Worm (Caenorhabditis elegans) whole organism, L4 larva: ENCODE results near the gene sdc-2.
A peak's percentile ranks its signal among the peaks of the same experiment; 100 is the strongest.

Experiments used
- D1046.2 ChIP-seq: fragments of 200-800 bp; sonication (Bioruptor generic); IDR thresholded peaks from 2 replicates; pipeline ENCODE4 v1.3.6; 2022; ENCODE audit warnings: missing genetic modification characterization, missing compliant biosample characterization
- F26F4.8 ChIP-seq: fragments of 200-800 bp; sonication (Bioruptor generic); conservative IDR thresholded peaks from 2 replicates; pipeline ENCODE4 v1.3.6; 2022; ENCODE audit warnings: missing genetic modification characterization, missing compliant biosample characterization
- F44E2.7 ChIP-seq: fragments of 200-800 bp; sonication (Bioruptor generic); IDR thresholded peaks from 2 replicates; pipeline ENCODE4 v2.1.2; 2022; ENCODE audit warnings: missing genetic modification characterization, missing compliant biosample characterization
- F49E8.2 ChIP-seq: sonication (generic microtip); optimal IDR thresholded peaks from 2 replicates; lab custom pipeline; 2016; ENCODE audit warnings: missing compliant biosample characterization, mild to moderate bottlenecking, missing genetic modification characterization, borderline replicate concordance
- Y5F2A.4 ChIP-seq: fragments of 200-800 bp; sonication (Bioruptor generic); optimal IDR thresholded peaks from 2 replicates; lab custom pipeline; 2018; ENCODE audit warnings: mild to moderate bottlenecking, missing genetic modification characterization, missing compliant biosample characterization
- aha-1 ChIP-seq: fragments of 150-350 bp; peaks from one replicate; lab custom pipeline; 2014; ENCODE audit warnings: missing biosample characterization, missing genetic modification characterization
- aly-2 ChIP-seq: sonication (generic microtip); optimal IDR thresholded peaks from 2 replicates; lab custom pipeline; 2018; ENCODE audit warnings: missing biosample characterization, missing genetic modification characterization
- ama-1 ChIP-seq: fragments of 150-350 bp; optimal IDR thresholded peaks from 2 replicates; lab custom pipeline; 2014; ENCODE audit warnings: inconsistent platforms, mixed read lengths
- arid-1 ChIP-seq: fragments of 200-800 bp; sonication (Bioruptor generic); conservative IDR thresholded peaks from 2 replicates; pipeline ENCODE4 v1.3.6; 2022; ENCODE audit warnings: missing genetic modification reagents, missing genetic modification characterization, missing compliant biosample characterization
- attf-4 ChIP-seq: sonication (generic microtip); optimal IDR thresholded peaks from 3 replicates; lab custom pipeline; 2017; ENCODE audit warnings: missing biosample characterization, missing genetic modification characterization
- daf-8 ChIP-seq: fragments of 200-800 bp; sonication (Bioruptor generic); IDR thresholded peaks from 2 replicates; pipeline ENCODE4 v1.3.6; 2022; ENCODE audit warnings: missing genetic modification characterization, missing compliant biosample characterization
- dmd-8 ChIP-seq: fragments of 200-800 bp; sonication (Bioruptor generic); IDR thresholded peaks from 2 replicates; pipeline ENCODE4 v1.3.6; 2022; ENCODE audit warnings: missing genetic modification characterization, missing compliant biosample characterization
- dmd-9 ChIP-seq: fragments of 200-800 bp; sonication (Bioruptor generic); IDR thresholded peaks from 2 replicates; pipeline ENCODE4 v1.3.6; 2022; ENCODE audit warnings: missing genetic modification reagents, missing genetic modification characterization, missing compliant biosample characterization
- duxl-1 ChIP-seq: sonication (generic microtip); optimal IDR thresholded peaks from 2 replicates; lab custom pipeline; 2016; ENCODE audit warnings: mild to moderate bottlenecking, missing genetic modification characterization, moderate library complexity, missing compliant biosample characterization; ENCODE audit not compliant: poor library complexity
- dve-1 ChIP-seq: sonication (generic microtip); optimal IDR thresholded peaks from 2 replicates; lab custom pipeline; 2017; ENCODE audit warnings: antibody characterized with exemption, mild to moderate bottlenecking, missing genetic modification characterization, missing compliant biosample characterization; ENCODE audit not compliant: insufficient read depth
- egl-43 ChIP-seq: fragments of 200-800 bp; sonication (Bioruptor generic); IDR thresholded peaks from 2 replicates; pipeline ENCODE4 v1.3.6; 2022; ENCODE audit warnings: missing genetic modification reagents, missing genetic modification characterization, missing compliant biosample characterization
- fos-1 ChIP-seq: fragments of 150-350 bp; optimal IDR thresholded peaks from 2 replicates; lab custom pipeline; 2014; ENCODE audit warnings: missing biosample characterization, missing genetic modification characterization
- jun-1 ChIP-seq: fragments of 150-350 bp; optimal IDR thresholded peaks from 2 replicates; lab custom pipeline; 2014; ENCODE audit warnings: missing biosample characterization, missing genetic modification reagents, missing genetic modification characterization
- lin-13 ChIP-seq: fragments of 150-350 bp; optimal IDR thresholded peaks from 2 replicates; lab custom pipeline; 2014; ENCODE audit warnings: missing biosample characterization, missing genetic modification reagents, missing genetic modification characterization
- lir-3 ChIP-seq: sonication (generic microtip); optimal IDR thresholded peaks from 2 replicates; lab custom pipeline; 2016; ENCODE audit warnings: mild to moderate bottlenecking, missing genetic modification characterization, missing compliant biosample characterization
- lsy-2 ChIP-seq, 2 experiments: fragments of 150-350 bp in 1 of 2; sonication (generic microtip) in 1 of 2; optimal IDR thresholded peaks; 2 replicates each; lab custom pipeline; 2014 to 2017; ENCODE audit warnings: missing biosample characterization in 2 of 2, missing genetic modification characterization in 2 of 2
- madf-9 ChIP-seq: fragments of 200-800 bp; sonication (Bioruptor generic); conservative IDR thresholded peaks from 2 replicates; pipeline ENCODE4 v1.3.6; 2022; ENCODE audit warnings: missing genetic modification reagents, missing genetic modification characterization, missing compliant biosample characterization
- mdl-1 ChIP-seq, 2 experiments: fragments of 150-350 bp in 1 of 2; sonication (generic microtip) in 1 of 2; optimal IDR thresholded peaks; 2 replicates each; lab custom pipeline; 2014 to 2017; ENCODE audit warnings: missing biosample characterization in 2 of 2, missing genetic modification characterization in 2 of 2
- mep-1 ChIP-seq: fragments of 150-350 bp; sonication (generic microtip); optimal IDR thresholded peaks from 3 replicates; lab custom pipeline; 2014; ENCODE audit warnings: missing biosample characterization, missing genetic modification characterization
- mes-2 ChIP-seq: sonication (generic microtip); optimal IDR thresholded peaks from 2 replicates; lab custom pipeline; 2016; ENCODE audit warnings: missing genotype, mild to moderate bottlenecking, missing genetic modification characterization, missing compliant biosample characterization; ENCODE audit not compliant: poor library complexity, severe bottlenecking
- mxl-3 ChIP-seq: fragments of 200-800 bp; sonication (Bioruptor generic); optimal IDR thresholded peaks from 2 replicates; lab custom pipeline; 2018; ENCODE audit warnings: mild to moderate bottlenecking, missing genetic modification characterization, missing compliant biosample characterization
- nhr-102 ChIP-seq: sonication (generic microtip); optimal IDR thresholded peaks from 2 replicates; lab custom pipeline; 2016; ENCODE audit warnings: mild to moderate bottlenecking, missing genetic modification characterization, moderate library complexity, missing compliant biosample characterization
- nhr-111 ChIP-seq: fragments of 200-800 bp; sonication (Bioruptor generic); optimal IDR thresholded peaks from 2 replicates; lab custom pipeline; 2018; ENCODE audit warnings: mild to moderate bottlenecking, missing genetic modification characterization, missing compliant biosample characterization
- php-3 ChIP-seq: fragments of 200-800 bp; sonication (Bioruptor generic); IDR thresholded peaks from 2 replicates; pipeline ENCODE4 v1.3.6; 2022; ENCODE audit warnings: missing genetic modification reagents, missing genetic modification characterization, missing compliant biosample characterization
- sdz-12 ChIP-seq: fragments of 200-800 bp; sonication (Bioruptor generic); optimal IDR thresholded peaks from 2 replicates; lab custom pipeline; 2018; ENCODE audit warnings: mild to moderate bottlenecking, missing genetic modification characterization, missing compliant biosample characterization
- snpc-4 ChIP-seq: fragments of 150-350 bp; optimal IDR thresholded peaks from 2 replicates; lab custom pipeline; 2014; ENCODE audit warnings: missing biosample characterization, missing genetic modification characterization
- spr-1 ChIP-seq: sonication (generic microtip); optimal IDR thresholded peaks from 2 replicates; lab custom pipeline; 2016; ENCODE audit warnings: mild to moderate bottlenecking, missing genetic modification characterization, missing compliant biosample characterization
- tra-1 ChIP-seq: fragments of 200-800 bp; sonication (Bioruptor generic); IDR thresholded peaks from 2 replicates; pipeline ENCODE4 v1.3.6; 2022; ENCODE audit warnings: missing genetic modification reagents, missing genetic modification characterization, missing compliant biosample characterization
- unc-62 ChIP-seq, 3 experiments: fragments of 150-350 bp in 1 of 3; sonication (generic microtip); optimal IDR thresholded peaks in 2 of 3; peaks in 1 of 3; 1 replicate in 1 of 3; 2 replicates in 2 of 3; lab custom pipeline; 2014 to 2017; ENCODE audit warnings: missing biosample characterization in 3 of 3, missing genetic modification characterization in 3 of 3, missing genetic modification reagents in 3 of 3, missing genotype in 1 of 3
- vab-7 ChIP-seq: fragments of 200-800 bp; sonication (Bioruptor generic); IDR thresholded peaks from 2 replicates; pipeline ENCODE4 v1.3.6; 2022; ENCODE audit warnings: missing genetic modification reagents, missing genetic modification characterization, missing compliant biosample characterization
- zip-11 ChIP-seq: fragments of 200-800 bp; sonication (Bioruptor generic); IDR thresholded peaks from 2 replicates; pipeline ENCODE4 v1.3.6; 2022; ENCODE audit warnings: missing genetic modification characterization, missing compliant biosample characterization
- ztf-11 ChIP-seq: fragments of 150-350 bp; optimal IDR thresholded peaks from 2 replicates; lab custom pipeline; 2014; ENCODE audit warnings: missing biosample characterization, missing genetic modification characterization
- ztf-7 ChIP-seq: fragments of 150-350 bp; optimal IDR thresholded peaks from 2 replicates; lab custom pipeline; 2014; ENCODE audit warnings: missing biosample characterization, missing genetic modification characterization

sdc-2 gene

DNA sequence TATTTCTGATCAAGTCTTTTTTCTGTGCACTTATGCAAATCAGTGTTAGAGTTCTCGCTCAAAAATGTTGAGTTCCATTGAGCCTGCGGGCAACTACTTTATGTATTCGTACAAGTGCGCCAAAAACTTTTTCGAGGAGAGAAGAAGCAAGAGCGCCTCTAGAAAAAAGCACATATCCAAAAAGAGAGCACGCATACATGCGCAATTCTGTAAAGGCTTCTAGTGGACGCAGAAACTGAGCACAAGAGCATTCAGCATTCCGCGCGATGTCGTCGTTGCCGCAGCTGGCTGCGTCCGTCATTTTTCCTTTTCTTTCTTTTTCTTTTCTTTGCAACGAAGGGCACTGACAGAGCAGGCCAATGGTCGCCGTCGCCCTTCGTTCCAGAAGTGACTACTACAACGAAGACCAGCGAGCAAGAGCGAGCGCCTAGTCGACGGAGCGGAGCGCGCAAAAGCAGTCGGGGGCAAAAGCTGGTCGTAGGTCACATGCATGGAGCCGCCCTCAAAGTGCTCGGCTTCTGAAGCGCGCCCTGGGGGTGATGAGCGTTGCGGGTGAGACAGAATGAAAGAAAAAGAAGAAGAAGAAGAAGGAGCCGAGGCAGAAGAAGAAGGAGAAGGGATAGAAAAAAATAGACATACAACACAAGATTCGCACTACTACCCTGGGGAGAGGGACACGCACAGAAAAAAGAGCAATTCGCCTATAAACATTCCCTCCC is 49.4 kb upstream of the sdc-2 start (continued):
- no peak for TF ChIP-seq lin-13
- peak; percentile 69 for TF ChIP-seq egl-43 (GFP tag; lab: Robert Waterston, UW)
- TF ChIP-seq arid-1: no peak
- no peak for TF ChIP-seq nhr-111
- peak; percentile 55 for TF ChIP-seq spr-1 (tag; lab: Kevin White, UChicago)
- no peak for TF ChIP-seq F26F4.8 (GFP tag; lab: Robert Waterston, UW)
- no peak for TF ChIP-seq fos-1 (tag; lab: Kevin White, UChicago)
- no peak for TF ChIP-seq duxl-1
- no peak for TF ChIP-seq F49E8.2 (tag; lab: Kevin White, UChicago)
- TF ChIP-seq nhr-102 (tag; lab: Kevin White, UChicago): no peak
- TF ChIP-seq Y5F2A.4 (GFP tag; lab: Kevin White, UChicago): peak; percentile 0
- TF ChIP-seq php-3 (GFP tag; lab: Robert Waterston, UW): no peak
- TF ChIP-seq F44E2.7 (GFP tag; lab: Robert Waterston, UW): no peak
- TF ChIP-seq snpc-4 (tag; lab: Kevin White, UChicago): no peak
- TF ChIP-seq madf-9 (GFP tag; lab: Robert Waterston, UW): no peak
- TF ChIP-seq mep-1 (tag; lab: Kevin White, UChicago): peak; percentile 62
- no peak for TF ChIP-seq D1046.2 (GFP tag; lab: Robert Waterston, UW)

DNA sequence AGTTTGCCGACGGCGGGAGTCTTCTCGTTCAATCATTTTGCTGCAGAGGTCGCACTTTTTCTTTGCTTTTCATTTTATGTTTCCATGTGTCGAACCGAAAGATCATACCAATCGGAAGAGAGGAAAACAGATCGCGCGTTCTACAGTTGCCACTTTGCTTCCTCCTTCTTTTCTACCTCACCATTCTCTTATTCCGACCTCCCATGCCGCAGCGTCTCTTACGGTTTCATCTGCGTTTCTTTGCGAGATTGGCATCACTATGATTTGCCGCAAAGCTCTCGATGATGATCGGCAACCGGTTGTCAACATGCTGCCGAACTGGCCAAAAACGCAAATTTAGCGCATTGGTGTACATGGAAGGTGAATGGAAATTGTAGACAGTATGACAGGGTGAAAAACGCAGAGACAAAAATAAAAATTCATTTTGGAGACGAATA is 48.3 kb upstream of the sdc-2 start:
- peak in 1 of 2 experiments; percentile 65 for TF ChIP-seq unc-62 (GFP tag; optimal IDR thresholded peaks at IDR 0.05 in 1 of 2; lab: Kevin White, UChicago)
- no peak for TF ChIP-seq unc-62 (tag; optimal IDR thresholded peaks at IDR 0.05; lab: Kevin White, UChicago)
- peak; percentile 52 for TF ChIP-seq aha-1 (tag; lab: Kevin White, UChicago)
- no peak for TF ChIP-seq jun-1 (tag; lab: Kevin White, UChicago)
- no peak for TF ChIP-seq aly-2
- TF ChIP-seq attf-4 (tag; lab: Kevin White, UChicago): no peak
- TF ChIP-seq vab-7 (GFP tag; lab: Robert Waterston, UW): no peak
- TF ChIP-seq mes-2 (tag; lab: Kevin White, UChicago): no peak
- TF ChIP-seq zip-11: no peak
- TF ChIP-seq nhr-102 (tag; lab: Kevin White, UChicago): no peak
- TF ChIP-seq dmd-9 (GFP tag; lab: Robert Waterston, UW): no peak
- TF ChIP-seq dve-1 (tag; lab: Kevin White, UChicago): no peak
- no peak for TF ChIP-seq D1046.2 (GFP tag; lab: Robert Waterston, UW)
- peak; percentile 7 for TF ChIP-seq mxl-3 (GFP tag; lab: Kevin White, UChicago)
- no peak for TF ChIP-seq tra-1 (GFP tag; lab: Robert Waterston, UW)
- no peak for TF ChIP-seq lsy-2 (tag; optimal IDR thresholded peaks at IDR 0.05; lab: Kevin White, UChicago)
- TF ChIP-seq ama-1 (lab: Kevin White, UChicago): no peak
- no peak for TF ChIP-seq sdz-12 (GFP tag; lab: Kevin White, UChicago)
- TF ChIP-seq mdl-1 (tag; optimal IDR thresholded peaks at IDR 0.05; lab: Kevin White, UChicago): peak in 1 of 2 experiments; percentile 7
- TF ChIP-seq ztf-7: no peak
- TF ChIP-seq ztf-11 (tag; lab: Kevin White, UChicago): no peak
- no peak for TF ChIP-seq lir-3 (tag; lab: Kevin White, UChicago)
- no peak for TF ChIP-seq dmd-8 (GFP tag; lab: Robert Waterston, UW)
- no peak for TF ChIP-seq daf-8 (GFP tag; lab: Robert Waterston, UW)
